Worm (Caenorhabditis elegans): Measurements from ENCODE around the gene gldi-4.
A peak's percentile ranks its signal among the peaks of the same experiment; 100 is the strongest.

The gldi-4 gene

ce11 chrIV:7025835-7026234, 8.4 kb downstream of the gldi-4 start (continued):
- TF ChIP-seq F49E8.2 (tag; optimal IDR thresholded peaks at IDR 0.05; ENCODE audit: borderline replicate concordance) = no peak
- no peak for TF ChIP-seq duxl-1 (tag; optimal IDR thresholded peaks at IDR 0.05; ENCODE audit: poor library complexity)
- TF ChIP-seq Y5F2A.4 (GFP tag; optimal IDR thresholded peaks at IDR 0.05) = no peak
- TF ChIP-seq snpc-1.2 (GFP tag; IDR thresholded peaks at IDR 0.05) = no peak
- TF ChIP-seq lin-15B (tag; optimal IDR thresholded peaks at IDR 0.05) = no peak
- no peak for TF ChIP-seq zip-2 (tag; optimal IDR thresholded peaks at IDR 0.05)
- TF ChIP-seq nhr-237 (tag; optimal IDR thresholded peaks at IDR 0.05) = no peak
- no peak for TF ChIP-seq fos-1 (tag; optimal IDR thresholded peaks at IDR 0.05)
- 0 out of 2 replicates have a peak, but pooled peaks have one; percentile 65 for TF ChIP-seq php-3 (GFP tag; IDR thresholded peaks at IDR 0.05)
- TF ChIP-seq lin-1 (GFP tag; IDR thresholded peaks at IDR 0.05) = no peak
- no peak for TF ChIP-seq F37D6.2 (tag; optimal IDR thresholded peaks at IDR 0.05)
- no peak for TF ChIP-seq mes-2 (tag; optimal IDR thresholded peaks at IDR 0.05; ENCODE audit: poor library complexity, severe bottlenecking)
- no peak for TF ChIP-seq zfp-2 (tag; optimal IDR thresholded peaks at IDR 0.05)
- TF ChIP-seq T20F7.1 (GFP tag; optimal IDR thresholded peaks at IDR 0.05) = peak; percentile 17
- TF ChIP-seq daf-12 (tag; optimal IDR thresholded peaks at IDR 0.05) = no peak
- no peak for TF ChIP-seq unc-130 (GFP tag; optimal IDR thresholded peaks at IDR 0.05)
- no peak for TF ChIP-seq fkh-10 (GFP tag; optimal IDR thresholded peaks at IDR 0.05)
- peak; percentile 68 for TF ChIP-seq nhr-28 (tag; optimal IDR thresholded peaks at IDR 0.05)
- no peak for TF ChIP-seq zfp-3 (GFP tag; conservative IDR thresholded peaks at IDR 0.05)
- no peak for TF ChIP-seq ces-1 (GFP tag; optimal IDR thresholded peaks at IDR 0.05)
- no peak for TF ChIP-seq mdt-29 (GFP tag; IDR thresholded peaks at IDR 0.05)
- no peak for TF ChIP-seq lim-7 (GFP tag; IDR thresholded peaks at IDR 0.05)

ce11 chrIV:7031019-7031418, 13.6 kb downstream of the gldi-4 start:
- TF ChIP-seq mes-2 (tag; optimal IDR thresholded peaks at IDR 0.05; ENCODE audit: poor library complexity, severe bottlenecking) (peak; percentile 20), unc-62 (GFP tag; optimal IDR thresholded peaks at IDR 0.05 in 1 of 2) (peak in 1 of 2 experiments; percentile 51), unc-62 (tag; optimal IDR thresholded peaks at IDR 0.05) (no peak), spr-1 (tag; optimal IDR thresholded peaks at IDR 0.05) (no peak), fkh-10 (GFP tag; optimal IDR thresholded peaks at IDR 0.05) (peak; percentile 16)

- no peak for TF ChIP-seq Y105C5A.15 (GFP tag; IDR thresholded peaks at IDR 0.05)
- no peak for TF ChIP-seq F10B5.3 (tag; optimal IDR thresholded peaks at IDR 0.05)
- no peak for TF ChIP-seq spr-3 (GFP tag; optimal IDR thresholded peaks at IDR 0.05)
- no peak for TF ChIP-seq zip-2 (tag; optimal IDR thresholded peaks at IDR 0.05)
- TF ChIP-seq nhr-102 (tag; optimal IDR thresholded peaks at IDR 0.05) = no peak
- TF ChIP-seq daf-12 (tag; optimal IDR thresholded peaks at IDR 0.05) = no peak
- TF ChIP-seq vab-7 (GFP tag; IDR thresholded peaks at IDR 0.05) = no peak
- TF ChIP-seq nhr-25 (tag; optimal IDR thresholded peaks at IDR 0.05; ENCODE audit: borderline replicate concordance, insufficient read depth) = no peak
- no peak for TF ChIP-seq set-16 (GFP tag; IDR thresholded peaks at IDR 0.05)
- TF ChIP-seq gei-8 (GFP tag; optimal IDR thresholded peaks at IDR 0.05) = no peak
- no peak for TF ChIP-seq daf-19 (GFP tag; conservative IDR thresholded peaks at IDR 0.05)
- TF ChIP-seq F37D6.2 (tag; optimal IDR thresholded peaks at IDR 0.05) = no peak
- TF ChIP-seq lin-29 (GFP tag; IDR thresholded peaks at IDR 0.05) = no peak
Observed at ce11 chrIV:7032459-7032858, 15.0 kb downstream of the gldi-4 start, which contains the start of gene C06G3.8. Gene C06G3.8, minus strand, starts transcription at chrIV:7032559.

- TF ChIP-seq fkh-10 (GFP tag; optimal IDR thresholded peaks at IDR 0.05) = no peak
- TF ChIP-seq aha-1 (tag) = peak; percentile 46
Observed at ce11 chrIV:7035823-7036222, 18.4 kb downstream of the gldi-4 start, which contains the start of gene C06G3.3. Gene C06G3.3, plus strand, starts transcription at chrIV:7036123.
